Worm (Caenorhabditis elegans) whole organism, young adult: ENCODE results near the gene W08E12.4.

Source experiments
- B0336.3 ChIP-seq: fragments of 200-800 bp; sonication (Bioruptor generic); IDR thresholded peaks from 2 replicates; pipeline ENCODE4 v1.3.6; 2022; ENCODE audit warnings: missing genetic modification characterization, missing compliant biosample characterization
- F22D6.2 ChIP-seq: sonication (generic microtip); optimal IDR thresholded peaks from 2 replicates; lab custom pipeline; 2016; ENCODE audit warnings: mild to moderate bottlenecking, missing genetic modification characterization, missing compliant biosample characterization
- F23B12.7 ChIP-seq: sonication (generic microtip); optimal IDR thresholded peaks from 2 replicates; lab custom pipeline; 2017; ENCODE audit warnings: missing genetic modification characterization, mild to moderate bottlenecking, missing compliant biosample characterization, antibody characterized with exemption, moderate library complexity; ENCODE audit not compliant: insufficient read depth
- F33H1.4 ChIP-seq: fragments of 200-800 bp; sonication (Bioruptor generic); IDR thresholded peaks from 2 replicates; pipeline ENCODE4 v1.3.6; 2022; ENCODE audit warnings: missing genetic modification reagents, missing genetic modification characterization, missing compliant biosample characterization
- Y56A3A.18 ChIP-seq: fragments of 200-800 bp; sonication (Bioruptor generic); IDR thresholded peaks from 2 replicates; pipeline ENCODE4 v1.3.6; 2022; ENCODE audit warnings: missing genetic modification reagents, missing genetic modification characterization, missing compliant biosample characterization
- Y95B8A.8 ChIP-seq: fragments of 200-800 bp; sonication (Bioruptor generic); IDR thresholded peaks from 2 replicates; pipeline ENCODE4 v1.3.6; 2022; ENCODE audit warnings: missing genetic modification reagents, missing genetic modification characterization, missing compliant biosample characterization
- ZK185.1 ChIP-seq: sonication (generic microtip); optimal IDR thresholded peaks from 2 replicates; lab custom pipeline; 2016; ENCODE audit warnings: mild to moderate bottlenecking, missing genetic modification characterization, missing compliant biosample characterization; ENCODE audit not compliant: poor library complexity, severe bottlenecking
- atf-7 ChIP-seq: sonication (generic microtip); optimal IDR thresholded peaks from 2 replicates; lab custom pipeline; 2017; ENCODE audit warnings: mild to moderate bottlenecking, missing genetic modification characterization, missing compliant biosample characterization
- attf-6 ChIP-seq: fragments of 200-800 bp; sonication (Bioruptor generic); IDR thresholded peaks from 2 replicates; pipeline ENCODE4 v1.3.6; 2022; ENCODE audit warnings: missing genetic modification reagents, missing genetic modification characterization, missing compliant biosample characterization
- ccch-3 ChIP-seq: fragments of 200-800 bp; sonication (Bioruptor generic); optimal IDR thresholded peaks from 2 replicates; lab custom pipeline; 2018; ENCODE audit warnings: mild to moderate bottlenecking, missing genetic modification characterization, missing compliant biosample characterization
- cebp-2 ChIP-seq: fragments of 200-800 bp; sonication (Bioruptor generic); IDR thresholded peaks from 2 replicates; pipeline ENCODE4 v1.3.6; 2022; ENCODE audit warnings: missing genetic modification characterization, missing compliant biosample characterization
- ceh-100 ChIP-seq: fragments of 200-800 bp; sonication (Bioruptor generic); IDR thresholded peaks from 2 replicates; pipeline ENCODE4 v1.3.6; 2022; ENCODE audit warnings: missing genetic modification reagents, missing genetic modification characterization, missing compliant biosample characterization
- ceh-58 ChIP-seq: fragments of 200-800 bp; sonication (Bioruptor generic); IDR thresholded peaks from 2 replicates; pipeline ENCODE4 v1.3.6; 2022; ENCODE audit warnings: missing genetic modification characterization, missing compliant biosample characterization
- ceh-91 ChIP-seq: fragments of 200-800 bp; sonication (Bioruptor generic); IDR thresholded peaks from 2 replicates; pipeline ENCODE4 v1.3.6; 2022; ENCODE audit warnings: missing genetic modification reagents, missing genetic modification characterization, missing compliant biosample characterization
- chd-7 ChIP-seq: sonication (generic microtip); optimal IDR thresholded peaks from 2 replicates; lab custom pipeline; 2016; ENCODE audit warnings: mild to moderate bottlenecking, missing genetic modification characterization, moderate library complexity, missing compliant biosample characterization
- dpff-1 ChIP-seq: sonication (generic microtip); optimal IDR thresholded peaks from 2 replicates; lab custom pipeline; 2017; ENCODE audit warnings: mild to moderate bottlenecking, missing genetic modification characterization, missing compliant biosample characterization
- efl-1 ChIP-seq: fragments of 150-350 bp; optimal IDR thresholded peaks from 2 replicates; lab custom pipeline; 2014; ENCODE audit warnings: missing biosample characterization, missing genetic modification reagents, missing genetic modification characterization
- ekl-4 ChIP-seq: fragments of 200-800 bp; sonication (Bioruptor generic); IDR thresholded peaks from 2 replicates; pipeline ENCODE4 v1.3.6; 2022; ENCODE audit warnings: missing genetic modification reagents, missing genetic modification characterization, missing compliant biosample characterization
- hlh-12 ChIP-seq: sonication (generic microtip); optimal IDR thresholded peaks from 2 replicates; lab custom pipeline; 2016; ENCODE audit warnings: missing genetic modification characterization, missing compliant biosample characterization
- hrde-1 ChIP-seq: sonication (generic microtip); optimal IDR thresholded peaks from 2 replicates; lab custom pipeline; 2016; ENCODE audit warnings: missing genetic modification characterization, mild to moderate bottlenecking, missing compliant biosample characterization, moderate library complexity, missing genotype, missing genetic modification reagents, borderline replicate concordance
- lag-1 ChIP-seq: fragments of 200-800 bp; sonication (Bioruptor generic); IDR thresholded peaks from 2 replicates; pipeline ENCODE4 v1.3.6; 2022; ENCODE audit warnings: missing genetic modification reagents, missing genetic modification characterization, missing compliant biosample characterization
- lin-35 ChIP-seq, 3 experiments: fragments of 150-350 bp in 2 of 3; sonication (generic microtip) in 1 of 3; optimal IDR thresholded peaks; 2 replicates each; lab custom pipeline; 2014 to 2018; ENCODE audit warnings: missing biosample characterization in 3 of 3, missing genetic modification characterization in 3 of 3, missing genetic modification reagents in 3 of 3
- lin-40 ChIP-seq: sonication (generic microtip); optimal IDR thresholded peaks from 2 replicates; lab custom pipeline; 2016; ENCODE audit warnings: missing genetic modification characterization, mild to moderate bottlenecking, missing compliant biosample characterization, missing genotype, missing genetic modification reagents
- lin-54 ChIP-seq: fragments of 200-800 bp; sonication (Bioruptor generic); optimal IDR thresholded peaks from 2 replicates; lab custom pipeline; 2018; ENCODE audit warnings: mild to moderate bottlenecking, missing genetic modification characterization, missing compliant biosample characterization
- lsl-1 ChIP-seq: fragments of 200-800 bp; sonication (Bioruptor generic); optimal IDR thresholded peaks from 2 replicates; lab custom pipeline; 2018; ENCODE audit warnings: mild to moderate bottlenecking, missing genetic modification characterization, moderate library complexity, missing compliant biosample characterization
- madf-10 ChIP-seq: sonication (generic microtip); optimal IDR thresholded peaks from 2 replicates; lab custom pipeline; 2016; ENCODE audit warnings: mild to moderate bottlenecking, missing genetic modification characterization, missing compliant biosample characterization
- madf-8 ChIP-seq: fragments of 200-800 bp; sonication (Bioruptor generic); conservative IDR thresholded peaks from 2 replicates; pipeline ENCODE4 v1.3.6; 2022; ENCODE audit warnings: missing genetic modification reagents, missing genetic modification characterization, missing compliant biosample characterization
- mel-28 ChIP-seq: sonication (generic microtip); optimal IDR thresholded peaks from 2 replicates; lab custom pipeline; 2016; ENCODE audit warnings: borderline replicate concordance, mild to moderate bottlenecking, missing genetic modification characterization, missing compliant biosample characterization
- mxl-1 ChIP-seq: sonication (generic microtip); optimal IDR thresholded peaks from 2 replicates; lab custom pipeline; 2016; ENCODE audit warnings: missing genetic modification characterization, missing compliant biosample characterization
- nfya-1 ChIP-seq: sonication (generic microtip); optimal IDR thresholded peaks from 2 replicates; lab custom pipeline; 2017; ENCODE audit warnings: antibody characterized with exemption, missing compliant biosample characterization, missing genetic modification characterization, borderline replicate concordance; ENCODE audit not compliant: insufficient read depth
- nhr-90 ChIP-seq: sonication (generic microtip); optimal IDR thresholded peaks from 2 replicates; lab custom pipeline; 2016; ENCODE audit warnings: missing genotype, mild to moderate bottlenecking, missing genetic modification characterization, missing compliant biosample characterization
- rec-8 ChIP-seq, 2 experiments: sonication (generic microtip); optimal IDR thresholded peaks; 2 replicates each; lab custom pipeline; 2016; ENCODE audit warnings: mild to moderate bottlenecking in 2 of 2, missing genetic modification characterization in 2 of 2, missing genetic modification reagents in 2 of 2, missing genotype in 2 of 2, missing biosample characterization in 1 of 2, missing compliant biosample characterization in 1 of 2, moderate library complexity in 1 of 2
- snpc-3.4 ChIP-seq: sonication (generic microtip); optimal IDR thresholded peaks from 2 replicates; lab custom pipeline; 2017; ENCODE audit warnings: missing genetic modification characterization, mild to moderate bottlenecking, missing compliant biosample characterization, antibody characterized with exemption, moderate library complexity, missing genotype, missing genetic modification reagents
- somi-1 ChIP-seq: fragments of 200-800 bp; sonication (Bioruptor generic); optimal IDR thresholded peaks from 2 replicates; lab custom pipeline; 2018; ENCODE audit warnings: mild to moderate bottlenecking, missing genetic modification characterization, missing compliant biosample characterization
- sptf-2 ChIP-seq: fragments of 200-800 bp; sonication (Bioruptor generic); optimal IDR thresholded peaks from 2 replicates; lab custom pipeline; 2018; ENCODE audit warnings: mild to moderate bottlenecking, missing genetic modification characterization, missing compliant biosample characterization
- tbp1 ChIP-seq: fragments of 200-800 bp; sonication (Bioruptor generic); optimal IDR thresholded peaks from 2 replicates; lab custom pipeline; 2018; ENCODE audit warnings: mild to moderate bottlenecking, missing genetic modification characterization, missing compliant biosample characterization
- tbx-9 ChIP-seq: sonication (generic microtip); optimal IDR thresholded peaks from 2 replicates; lab custom pipeline; 2016; ENCODE audit warnings: borderline replicate concordance, missing genetic modification characterization, inconsistent platforms, missing compliant biosample characterization
- xnd-1 ChIP-seq: sonication (generic microtip); optimal IDR thresholded peaks from 2 replicates; lab custom pipeline; 2016; ENCODE audit warnings: missing genotype, missing genetic modification reagents, missing genetic modification characterization, missing compliant biosample characterization
- zfh-2 ChIP-seq: fragments of 200-800 bp; sonication (Bioruptor generic); conservative IDR thresholded peaks from 2 replicates; pipeline ENCODE4 v1.3.6; 2022; ENCODE audit warnings: missing genetic modification reagents, missing genetic modification characterization, missing compliant biosample characterization
- ztf-26 ChIP-seq: sonication (generic microtip); optimal IDR thresholded peaks from 2 replicates; lab custom pipeline; 2017; ENCODE audit warnings: missing genetic modification characterization, missing compliant biosample characterization
- ztf-6 ChIP-seq: fragments of 200-800 bp; sonication (Bioruptor generic); IDR thresholded peaks from 2 replicates; pipeline ENCODE4 v1.3.6; 2022; ENCODE audit warnings: missing genetic modification reagents, missing genetic modification characterization, missing compliant biosample characterization

Gene W08E12.4

DNA sequence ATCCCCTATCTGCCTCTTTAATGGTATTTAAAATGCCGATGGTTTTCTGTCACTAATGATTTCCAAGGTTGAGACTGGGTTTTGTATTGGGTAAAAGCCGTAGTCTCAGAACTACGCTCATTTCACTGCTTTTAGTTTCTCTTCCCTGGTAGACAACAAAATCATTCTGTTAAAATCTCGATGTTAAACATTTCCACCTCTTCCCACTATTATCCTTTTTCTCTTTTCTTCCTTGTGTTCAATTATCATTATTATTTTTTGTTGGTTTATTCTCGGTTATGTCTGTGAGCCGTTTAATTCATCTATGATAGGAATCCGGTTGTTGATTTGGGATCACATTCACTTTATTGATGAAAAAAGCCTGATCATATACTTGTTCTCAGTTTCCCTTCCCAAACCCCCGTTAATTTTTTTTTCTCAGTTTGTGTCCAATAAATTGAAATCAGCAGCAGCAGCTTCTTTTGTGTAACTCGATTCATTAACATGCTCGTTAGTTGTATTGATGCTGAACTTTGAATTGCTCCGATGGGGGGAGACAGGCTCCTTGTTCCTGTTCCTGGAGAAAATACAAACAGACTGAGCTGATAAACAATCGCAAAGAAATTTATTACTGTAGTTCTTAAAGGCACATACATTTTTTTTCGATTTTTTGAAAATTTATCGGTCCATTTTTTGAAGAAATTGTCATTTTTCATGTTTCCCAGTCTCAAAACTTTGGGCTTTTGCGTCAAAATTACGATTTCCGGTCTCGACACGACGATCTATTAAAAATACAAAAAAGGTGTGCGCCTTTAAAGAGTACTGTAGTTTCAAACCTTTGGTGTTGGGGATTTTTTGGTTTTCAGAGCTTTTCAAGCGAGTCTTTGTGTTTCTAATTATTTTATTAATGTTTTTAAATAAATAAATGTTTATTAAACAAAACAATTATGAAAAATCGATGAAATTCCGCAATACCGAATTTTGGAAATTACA lies 5.3 kb upstream of the W08E12.4 start (continued):
- TF ChIP-seq F23B12.7 (tag; lab: Kevin White, UChicago): no peak
- TF ChIP-seq ztf-6: no peak
- peak; percentile 48 for TF ChIP-seq mxl-1 (tag; lab: Kevin White, UChicago)
- no peak for TF ChIP-seq nfya-1 (tag; lab: Kevin White, UChicago)
- no peak for TF ChIP-seq efl-1
- TF ChIP-seq lsl-1 (GFP tag; lab: Kevin White, UChicago): peak; percentile 57
- TF ChIP-seq F33H1.4 (GFP tag; lab: Robert Waterston, UW): no peak; the same call in 1 of the 2 replicates
- TF ChIP-seq ceh-91 (GFP tag; lab: Robert Waterston, UW): no peak
- no peak for TF ChIP-seq lag-1
- TF ChIP-seq chd-7 (tag; lab: Kevin White, UChicago): peak; percentile 51
- TF ChIP-seq xnd-1: peak; percentile 46
- TF ChIP-seq zfh-2 (GFP tag; lab: Robert Waterston, UW): no peak
- no peak for TF ChIP-seq ceh-58 (GFP tag; lab: Robert Waterston, UW)
- TF ChIP-seq atf-7 (tag; lab: Kevin White, UChicago): peak; percentile 39
- TF ChIP-seq ccch-3 (GFP tag; lab: Kevin White, UChicago): no peak
- no peak for TF ChIP-seq somi-1 (GFP tag; lab: Kevin White, UChicago)
- no peak for TF ChIP-seq ceh-100 (GFP tag; lab: Robert Waterston, UW)
- TF ChIP-seq sptf-2 (GFP tag; lab: Kevin White, UChicago): no peak
- TF ChIP-seq lin-54 (GFP tag; lab: Kevin White, UChicago): peak; percentile 55
- no peak for TF ChIP-seq mel-28 (tag; lab: Kevin White, UChicago)
- TF ChIP-seq lin-35 (GFP tag; optimal IDR thresholded peaks at IDR 0.05; lab: Kevin White, UChicago): peak in 2 of 3 experiments; percentile 24 to 31
- peak; percentile 60 for TF ChIP-seq hrde-1
- peak; percentile 82 for TF ChIP-seq B0336.3
- 0 out of 2 replicates have a peak, but pooled peaks have one; percentile 52 for TF ChIP-seq attf-6 (GFP tag; lab: Robert Waterston, UW)
- no peak; the same call in 1 of the 2 replicates for TF ChIP-seq madf-8
- peak; percentile 34 for TF ChIP-seq tbp1
- TF ChIP-seq cebp-2: no peak
- no peak for TF ChIP-seq lin-40 (tag; lab: Kevin White, UChicago)
- TF ChIP-seq hlh-12 (tag; lab: Kevin White, UChicago): no peak
- no peak; the same call in 1 of the 2 replicates for TF ChIP-seq ekl-4 (GFP tag; lab: Robert Waterston, UW)
- no peak for TF ChIP-seq ztf-26 (tag; lab: Kevin White, UChicago)
- TF ChIP-seq Y95B8A.8 (GFP tag; lab: Robert Waterston, UW): no peak
- peak; percentile 4 for TF ChIP-seq snpc-3.4 (tag; lab: Kevin White, UChicago)
- TF ChIP-seq nhr-90 (tag; lab: Kevin White, UChicago): peak; percentile 13
- no peak for TF ChIP-seq dpff-1 (tag; lab: Kevin White, UChicago)
- peak; percentile 41 for TF ChIP-seq tbx-9 (tag; lab: Kevin White, UChicago)
- no peak for TF ChIP-seq rec-8 (tag; optimal IDR thresholded peaks at IDR 0.05; lab: Kevin White, UChicago)
- TF ChIP-seq madf-10 (tag; lab: Kevin White, UChicago): no peak
- no peak for TF ChIP-seq ZK185.1 (tag; lab: Kevin White, UChicago)
- 0 out of 2 replicates have a peak, but pooled peaks have one; percentile 33 for TF ChIP-seq Y56A3A.18
- no peak for TF ChIP-seq F22D6.2 (tag; lab: Kevin White, UChicago)
